Fruit fly (Drosophila melanogaster) whole organism, embryonic: ENCODE data around the gene CG31493.

Source experiments
- Bdp1 ChIP-seq: fragments of 200-800 bp; sonication (Bioruptor generic); optimal IDR thresholded peaks from 3 replicates; lab custom pipeline; 2016; ENCODE audit warnings: missing biosample characterization, missing genetic modification characterization
- Bgb ChIP-seq: fragments of 200-800 bp; sonication (Bioruptor generic); IDR thresholded peaks from 2 replicates; pipeline ENCODE4 v1.3.6; 2022; ENCODE audit warnings: missing biosample characterization, missing genetic modification characterization; ENCODE audit not compliant: partially characterized antibody
- CG1024 ChIP-seq: fragments of 200-800 bp; sonication (Bioruptor generic); IDR thresholded peaks from 2 replicates; pipeline ENCODE4 v1.3.6; 2022; ENCODE audit warnings: missing biosample characterization, missing genetic modification characterization
- CG11456 ChIP-seq: fragments of 200-800 bp; sonication (Bioruptor generic); IDR thresholded peaks from 3 replicates; pipeline ENCODE4 v1.3.6; 2022; ENCODE audit warnings: missing biosample characterization, missing genetic modification characterization
- CG11696 ChIP-seq: fragments of 200-800 bp; sonication (Bioruptor generic); IDR thresholded peaks from 2 replicates; pipeline ENCODE4 v1.3.6; 2022; ENCODE audit warnings: missing biosample characterization, missing genetic modification characterization
- CG12236 ChIP-seq: fragments of 200-800 bp; sonication (Bioruptor generic); optimal IDR thresholded peaks from 2 replicates; lab custom pipeline; 2016; ENCODE audit warnings: missing biosample characterization, missing genetic modification characterization
- CG14050 ChIP-seq: fragments of 200-800 bp; sonication (Bioruptor generic); IDR thresholded peaks from 3 replicates; pipeline ENCODE4 v1.3.6; 2022; ENCODE audit warnings: missing biosample characterization, missing genetic modification characterization
- CG15011 ChIP-seq: fragments of 200-800 bp; sonication (Bioruptor generic); optimal IDR thresholded peaks from 3 replicates; lab custom pipeline; 2018; ENCODE audit warnings: missing biosample characterization, mild to moderate bottlenecking, missing genetic modification characterization
- CG15269 ChIP-seq: fragments of 200-800 bp; sonication (Bioruptor generic); optimal IDR thresholded peaks from 2 replicates; lab custom pipeline; 2018; ENCODE audit warnings: missing biosample characterization, mild to moderate bottlenecking, missing genetic modification characterization, moderate library complexity
- CG15479 ChIP-seq: fragments of 200-800 bp; sonication (Bioruptor generic); optimal IDR thresholded peaks from 3 replicates; lab custom pipeline; 2019; ENCODE audit warnings: missing biosample characterization, mild to moderate bottlenecking, missing genetic modification characterization, moderate library complexity
- CG15601 ChIP-seq: fragments of 200-800 bp; sonication (Bioruptor generic); optimal IDR thresholded peaks from 3 replicates; lab custom pipeline; 2019; ENCODE audit warnings: missing biosample characterization, mild to moderate bottlenecking, missing genetic modification characterization, moderate library complexity
- CG1602 ChIP-seq: fragments of 200-800 bp; sonication (Bioruptor generic); optimal IDR thresholded peaks from 3 replicates; lab custom pipeline; 2016; ENCODE audit warnings: missing biosample characterization, missing genetic modification characterization
- CG1647 ChIP-seq: fragments of 200-800 bp; sonication (Bioruptor generic); optimal IDR thresholded peaks from 3 replicates; lab custom pipeline; 2016; ENCODE audit warnings: missing biosample characterization, missing genetic modification characterization
- CG18011 ChIP-seq: fragments of 200-800 bp; sonication (Bioruptor generic); optimal IDR thresholded peaks from 2 replicates; lab custom pipeline; 2017; ENCODE audit warnings: missing biosample characterization, missing genetic modification characterization, mild to moderate bottlenecking, moderate library complexity, missing genotype
- CG2889 ChIP-seq: fragments of 200-800 bp; sonication (Bioruptor generic); IDR thresholded peaks from 3 replicates; pipeline ENCODE4 v1.3.6; 2022; ENCODE audit warnings: missing biosample characterization, missing genetic modification characterization
- CG31388 ChIP-seq: fragments of 200-800 bp; sonication (Bioruptor generic); optimal IDR thresholded peaks from 2 replicates; lab custom pipeline; 2016; ENCODE audit warnings: missing biosample characterization, missing genetic modification characterization
- CG34224 ChIP-seq: fragments of 200-800 bp; sonication (Bioruptor generic); IDR thresholded peaks from 3 replicates; pipeline ENCODE4 v1.3.6; 2022; ENCODE audit warnings: missing biosample characterization, missing genetic modification characterization; ENCODE audit not compliant: partially characterized antibody
- CG4328 ChIP-seq: fragments of 200-800 bp; sonication (Bioruptor generic); optimal IDR thresholded peaks from 3 replicates; lab custom pipeline; 2017; ENCODE audit warnings: missing biosample characterization, missing genetic modification reagents, missing genetic modification characterization
- CG5180 ChIP-seq: fragments of 200-800 bp; sonication (Bioruptor generic); optimal IDR thresholded peaks from 3 replicates; lab custom pipeline; 2017; ENCODE audit warnings: missing biosample characterization, missing genetic modification characterization, mild to moderate bottlenecking, moderate library complexity, missing genetic modification reagents
- CG5245 ChIP-seq: fragments of 200-800 bp; sonication (Bioruptor generic); optimal IDR thresholded peaks from 3 replicates; lab custom pipeline; 2016; ENCODE audit warnings: missing biosample characterization, missing genetic modification characterization
- CG6683 ChIP-seq: fragments of 200-800 bp; sonication (Bioruptor generic); optimal IDR thresholded peaks from 2 replicates; lab custom pipeline; 2017; ENCODE audit warnings: missing biosample characterization, mild to moderate bottlenecking, missing genetic modification characterization, missing genetic modification reagents
- CG8924 ChIP-seq: fragments of 200-800 bp; optimal IDR thresholded peaks from 3 replicates; lab custom pipeline; 2019; ENCODE audit warnings: missing biosample characterization, mild to moderate bottlenecking, missing genetic modification characterization, moderate library complexity
- CG9609 ChIP-seq: fragments of 200-800 bp; sonication (Bioruptor generic); optimal IDR thresholded peaks from 3 replicates; lab custom pipeline; 2016; ENCODE audit warnings: missing biosample characterization, missing genetic modification characterization
- CHES-1-like ChIP-seq: fragments of 200-800 bp; sonication (Bioruptor generic); optimal IDR thresholded peaks from 2 replicates; lab custom pipeline; 2016; ENCODE audit warnings: missing biosample characterization, missing genetic modification characterization
- Dad ChIP-seq: fragments of 200-800 bp; sonication (Bioruptor generic); optimal IDR thresholded peaks from 3 replicates; lab custom pipeline; 2016; ENCODE audit warnings: missing biosample characterization, missing genetic modification characterization
- Elba2 ChIP-seq: fragments of 200-800 bp; sonication (Bioruptor generic); optimal IDR thresholded peaks from 3 replicates; lab custom pipeline; 2016; ENCODE audit warnings: missing biosample characterization, missing genetic modification characterization
- Gsc ChIP-seq: fragments of 200-800 bp; sonication (Bioruptor generic); IDR thresholded peaks from 2 replicates; pipeline ENCODE4 v1.3.6; 2022; ENCODE audit warnings: missing biosample characterization, missing genetic modification characterization
- Hr39 ChIP-seq: fragments of >200 bp; optimal IDR thresholded peaks from 2 replicates; lab custom pipeline; 2017
- NC2β ChIP-seq: fragments of 200-800 bp; sonication (Bioruptor generic); optimal IDR thresholded peaks from 2 replicates; lab custom pipeline; 2016; ENCODE audit warnings: missing biosample characterization, missing genetic modification characterization
- NFAT ChIP-seq: fragments of 200-800 bp; sonication (Bioruptor generic); IDR thresholded peaks from 2 replicates; pipeline ENCODE4 v1.3.6; 2022; ENCODE audit warnings: missing biosample characterization, missing genetic modification characterization
- YL-1 ChIP-seq: fragments of 200-800 bp; sonication (Bioruptor generic); optimal IDR thresholded peaks from 3 replicates; lab custom pipeline; 2017; ENCODE audit warnings: missing biosample characterization, mild to moderate bottlenecking, missing genetic modification characterization
- al ChIP-seq: fragments of 200-800 bp; sonication (Bioruptor generic); IDR thresholded peaks from 2 replicates; pipeline ENCODE4 v1.3.6; 2022; ENCODE audit warnings: missing biosample characterization, missing genetic modification characterization
- cad ChIP-seq: fragments of >200 bp; optimal IDR thresholded peaks from 2 replicates; lab custom pipeline; 2017; ENCODE audit warnings: missing biosample characterization, missing genetic modification characterization
- crp ChIP-seq, 2 experiments: fragments of 200-800 bp; sonication (Bioruptor generic); optimal IDR thresholded peaks; 2 replicates in 1 of 2; 3 replicates in 1 of 2; lab custom pipeline; 2017; ENCODE audit warnings: missing biosample characterization in 2 of 2, missing genetic modification characterization in 2 of 2, mild to moderate bottlenecking in 1 of 2, moderate library complexity in 1 of 2
- ewg ChIP-seq: fragments of 200-800 bp; sonication (Bioruptor generic); optimal IDR thresholded peaks from 3 replicates; lab custom pipeline; 2017; ENCODE audit warnings: mild to moderate bottlenecking, missing biosample characterization, missing genetic modification reagents, missing genetic modification characterization
- ftz-f1 ChIP-seq: fragments of 200-800 bp; sonication (Bioruptor generic); optimal IDR thresholded peaks from 2 replicates; lab custom pipeline; 2016; ENCODE audit warnings: missing biosample characterization, missing genetic modification characterization
- hb ChIP-seq: fragments of 200-800 bp; sonication (Bioruptor generic); IDR thresholded peaks from 3 replicates; pipeline ENCODE4 v1.3.6; 2022; ENCODE audit warnings: missing biosample characterization, missing genetic modification characterization; ENCODE audit not compliant: partially characterized antibody
- jumu ChIP-seq: fragments of 200-800 bp; sonication (Bioruptor generic); optimal IDR thresholded peaks from 3 replicates; lab custom pipeline; 2016; ENCODE audit warnings: missing biosample characterization, missing genetic modification characterization
- kay ChIP-seq: fragments of 200-800 bp; sonication (Bioruptor generic); optimal IDR thresholded peaks from 2 replicates; lab custom pipeline; 2016; ENCODE audit warnings: missing biosample characterization, missing genetic modification characterization
- kni ChIP-seq: fragments of 200-800 bp; sonication (Bioruptor generic); optimal IDR thresholded peaks from 3 replicates; lab custom pipeline; 2017; ENCODE audit warnings: mild to moderate bottlenecking, missing biosample characterization, missing genetic modification reagents, missing genetic modification characterization
- luna ChIP-seq: fragments of 200-800 bp; sonication (Bioruptor generic); optimal IDR thresholded peaks from 2 replicates; lab custom pipeline; 2016; ENCODE audit warnings: missing biosample characterization, missing genetic modification characterization
- pfk ChIP-seq: fragments of 200-800 bp; sonication (Bioruptor generic); optimal IDR thresholded peaks from 2 replicates; lab custom pipeline; 2018; ENCODE audit warnings: missing biosample characterization, mild to moderate bottlenecking, missing genetic modification characterization, moderate library complexity
- pita ChIP-seq: fragments of 200-800 bp; sonication (Bioruptor generic); optimal IDR thresholded peaks from 2 replicates; lab custom pipeline; 2017; ENCODE audit warnings: missing biosample characterization, mild to moderate bottlenecking, missing genetic modification characterization
- pros ChIP-seq: fragments of 200-800 bp; sonication (Bioruptor generic); optimal IDR thresholded peaks from 3 replicates; lab custom pipeline; 2019; ENCODE audit warnings: missing biosample characterization, mild to moderate bottlenecking, missing genetic modification characterization, moderate library complexity
- sc ChIP-seq, 3 experiments: fragments of >200 bp in 2 of 3; fragments of 200-800 bp in 1 of 3; sonication (Bioruptor generic) in 1 of 3; optimal IDR thresholded peaks; 2 replicates in 2 of 3; 3 replicates in 1 of 3; lab custom pipeline; 2017; ENCODE audit warnings: mild to moderate bottlenecking in 1 of 3, missing biosample characterization in 1 of 3, missing genetic modification characterization in 1 of 3, missing genetic modification reagents in 1 of 3
- sim ChIP-seq: fragments of 200-800 bp; sonication (Bioruptor generic); IDR thresholded peaks from 2 replicates; pipeline ENCODE4 v1.3.6; 2022; ENCODE audit warnings: missing biosample characterization, missing genetic modification characterization
- slbo ChIP-seq: fragments of 200-800 bp; sonication (Bioruptor generic); IDR thresholded peaks from 2 replicates; pipeline ENCODE4 v1.3.6; 2022; ENCODE audit warnings: missing biosample characterization, missing genetic modification characterization
- stwl ChIP-seq: fragments of 200-800 bp; sonication (Bioruptor generic); optimal IDR thresholded peaks from 3 replicates; lab custom pipeline; 2018; ENCODE audit warnings: missing biosample characterization, mild to moderate bottlenecking, missing genetic modification characterization, moderate library complexity
- toy ChIP-seq: fragments of 200-800 bp; sonication (Bioruptor generic); IDR thresholded peaks from 2 replicates; pipeline ENCODE4 v1.3.6; 2022; ENCODE audit warnings: missing biosample characterization, missing genetic modification characterization
- vvl ChIP-seq: fragments of 200-800 bp; sonication (Bioruptor generic); IDR thresholded peaks from 2 replicates; pipeline ENCODE4 v1.3.6; 2022; ENCODE audit warnings: missing biosample characterization, missing genetic modification characterization

The CG31493 gene

dm6 chr3R:7131260-7131659 is at the start of gene CG31493:
TSS of gene CG31493 (plus strand) at chr3R:7131560.
- TF ChIP-seq ftz-f1 (GFP tag; lab: Kevin White, UChicago) (no peak), kni (GFP tag; lab: Kevin White, UChicago) (no peak)

dm6 chr3R:7081972-7082371 is 49.4 kb upstream of the CG31493 start, which contains the start of gene Dpck:
TSS of gene Dpck (plus strand) at chr3R:7082182.
- TF ChIP-seq CG4328 (GFP tag; lab: Kevin White, UChicago): no peak
- TF ChIP-seq pfk: peak; percentile 37
- no peak for TF ChIP-seq NFAT (GFP tag; lab: Robert Waterston, UW)
- no peak for TF ChIP-seq cad (GFP tag; lab: Kevin White, UChicago)
- no peak for TF ChIP-seq pita (GFP tag; lab: Kevin White, UChicago)
- no peak for TF ChIP-seq CG34224
- no peak for TF ChIP-seq Bdp1 (GFP tag; lab: Kevin White, UChicago)
- TF ChIP-seq CG1024 (GFP tag; lab: Robert Waterston, UW): no peak
- TF ChIP-seq stwl: peak; percentile 50
- TF ChIP-seq jumu (GFP tag; lab: Kevin White, UChicago): no peak
- TF ChIP-seq ewg (GFP tag; lab: Kevin White, UChicago): no peak
- peak; percentile 34 for TF ChIP-seq CG8924
- TF ChIP-seq YL-1 (GFP tag; lab: Kevin White, UChicago): peak; percentile 49
- no peak for TF ChIP-seq slbo (GFP tag; lab: Robert Waterston, UW)
- TF ChIP-seq CG15601: no peak
- no peak for TF ChIP-seq CG12236 (GFP tag; lab: Kevin White, UChicago)
- TF ChIP-seq CG5245 (GFP tag; lab: Kevin White, UChicago): no peak
- TF ChIP-seq luna: no peak
- no peak for TF ChIP-seq CG15479 (GFP tag; lab: Kevin White, UChicago)
- no peak for TF ChIP-seq CG14050 (GFP tag; lab: Robert Waterston, UW)
- no peak for TF ChIP-seq CG1647
- no peak for TF ChIP-seq Gsc
- TF ChIP-seq CG1602 (GFP tag; lab: Kevin White, UChicago): no peak
- TF ChIP-seq CG5180 (GFP tag; lab: Kevin White, UChicago): no peak
- no peak for TF ChIP-seq CG11456 (GFP tag; lab: Robert Waterston, UW)
- TF ChIP-seq sim: no peak
- peak; percentile 7 for TF ChIP-seq CG18011 (GFP tag; lab: Kevin White, UChicago)
- no peak; the same call in 1 of the 2 replicates for TF ChIP-seq Bgb (GFP tag; lab: Robert Waterston, UW)
- no peak for TF ChIP-seq crp (GFP tag; optimal IDR thresholded peaks at IDR 0.05; lab: Kevin White, UChicago)
- no peak for TF ChIP-seq toy
- no peak for TF ChIP-seq CG11696
- no peak for TF ChIP-seq CG9609
- no peak for TF ChIP-seq Hr39 (lab: Kevin White, UChicago)
- no peak for TF ChIP-seq Elba2 (GFP tag; lab: Kevin White, UChicago)
- no peak for TF ChIP-seq al (GFP tag; lab: Robert Waterston, UW)
- no peak for TF ChIP-seq hb
- TF ChIP-seq CG2889 (GFP tag; lab: Robert Waterston, UW): no peak
- no peak for TF ChIP-seq CG31388 (GFP tag; lab: Kevin White, UChicago)
- no peak for TF ChIP-seq pros (GFP tag; lab: Kevin White, UChicago)
- no peak for TF ChIP-seq CHES-1-like (GFP tag; lab: Kevin White, UChicago)
- TF ChIP-seq kay (GFP tag; lab: Kevin White, UChicago): no peak
- no peak for TF ChIP-seq CG15011 (GFP tag; lab: Kevin White, UChicago)
- 0 out of 2 replicates have a peak, but pooled peaks have one; percentile 37 for TF ChIP-seq vvl (GFP tag; lab: Robert Waterston, UW)
- TF ChIP-seq CG15269 (tag; lab: Kevin White, UChicago): peak; percentile 36
- no peak for TF ChIP-seq CG6683 (GFP tag; lab: Kevin White, UChicago)
- peak; percentile 42 for TF ChIP-seq NC2β
- TF ChIP-seq Dad: no peak
- no peak for TF ChIP-seq sc (optimal IDR thresholded peaks at IDR 0.05; lab: Kevin White, UChicago)
- TF ChIP-seq sc (GFP tag; optimal IDR thresholded peaks at IDR 0.05; lab: Kevin White, UChicago): no peak
